Fruit fly (Drosophila melanogaster) whole organism, embryonic: ENCODE measurements around the gene CG42674.

ENCODE experiments used
- Adf1 ChIP-seq: fragments of 200-800 bp; sonication (Bioruptor generic); IDR thresholded peaks from 2 replicates; pipeline ENCODE4 v1.3.6; 2022; ENCODE audit warnings: missing biosample characterization, missing genetic modification characterization
- CG10267 ChIP-seq: fragments of 200-800 bp; sonication (Bioruptor generic); optimal IDR thresholded peaks from 2 replicates; lab custom pipeline; 2018; ENCODE audit warnings: missing biosample characterization, mild to moderate bottlenecking, missing genetic modification characterization, moderate library complexity
- CG10274 ChIP-seq: fragments of 200-800 bp; sonication (Bioruptor generic); optimal IDR thresholded peaks from 3 replicates; lab custom pipeline; 2017; ENCODE audit warnings: missing biosample characterization, mild to moderate bottlenecking, missing genetic modification characterization
- CG10431 ChIP-seq: fragments of 200-800 bp; sonication (Bioruptor generic); optimal IDR thresholded peaks from 3 replicates; lab custom pipeline; 2018; ENCODE audit warnings: missing biosample characterization, mild to moderate bottlenecking, missing genetic modification characterization
- CG10959 ChIP-seq: fragments of 200-800 bp; sonication (Bioruptor generic); IDR thresholded peaks from 2 replicates; pipeline ENCODE4 v1.3.6; 2022; ENCODE audit warnings: missing biosample characterization, missing genetic modification characterization
- CG11247 ChIP-seq: fragments of 200-800 bp; sonication (Bioruptor generic); IDR thresholded peaks from 2 replicates; pipeline ENCODE4 v1.3.6; 2022; ENCODE audit warnings: missing biosample characterization, missing genetic modification characterization
- CG12769 ChIP-seq: fragments of 200-800 bp; sonication (Bioruptor generic); optimal IDR thresholded peaks from 2 replicates; lab custom pipeline; 2019; ENCODE audit warnings: missing biosample characterization, mild to moderate bottlenecking, missing genetic modification characterization, moderate library complexity
- CG12942 ChIP-seq: fragments of 200-800 bp; sonication (Bioruptor generic); optimal IDR thresholded peaks from 3 replicates; lab custom pipeline; 2016; ENCODE audit warnings: missing biosample characterization, missing genetic modification characterization
- CG15073 ChIP-seq: fragments of 200-800 bp; sonication (Bioruptor generic); optimal IDR thresholded peaks from 2 replicates; lab custom pipeline; 2016; ENCODE audit warnings: missing biosample characterization, missing genetic modification characterization
- CG2678 ChIP-seq: fragments of 200-800 bp; sonication (Bioruptor generic); optimal IDR thresholded peaks from 3 replicates; lab custom pipeline; 2019; ENCODE audit warnings: missing biosample characterization, mild to moderate bottlenecking, missing genetic modification characterization, moderate library complexity
- CG30020 ChIP-seq: fragments of 200-800 bp; optimal IDR thresholded peaks from 2 replicates; lab custom pipeline; 2019; ENCODE audit warnings: missing biosample characterization, mild to moderate bottlenecking, missing genetic modification characterization, moderate library complexity
- CG32532 ChIP-seq: fragments of 200-800 bp; sonication (Bioruptor generic); IDR thresholded peaks from 2 replicates; pipeline ENCODE4 v1.3.6; 2022; ENCODE audit warnings: missing biosample characterization, missing genetic modification characterization
- CG32772 ChIP-seq: fragments of 200-800 bp; sonication (Bioruptor generic); IDR thresholded peaks from 2 replicates; pipeline ENCODE4 v1.3.6; 2022; ENCODE audit warnings: missing biosample characterization, missing genetic modification characterization
- CG3281 ChIP-seq: fragments of 200-800 bp; sonication (Bioruptor generic); optimal IDR thresholded peaks from 3 replicates; lab custom pipeline; 2017; ENCODE audit warnings: missing biosample characterization, mild to moderate bottlenecking, missing genetic modification characterization
- CG3407 ChIP-seq: fragments of 200-800 bp; sonication (Bioruptor generic); optimal IDR thresholded peaks from 2 replicates; lab custom pipeline; 2018; ENCODE audit warnings: missing biosample characterization, mild to moderate bottlenecking, missing genetic modification characterization
- CG4854 ChIP-seq: fragments of 200-800 bp; sonication (Bioruptor generic); optimal IDR thresholded peaks from 2 replicates; lab custom pipeline; 2016; ENCODE audit warnings: missing biosample characterization, missing genetic modification characterization, inconsistent platforms
- CG6254 ChIP-seq: fragments of 200-800 bp; sonication (Bioruptor generic); optimal IDR thresholded peaks from 3 replicates; lab custom pipeline; 2017; ENCODE audit warnings: mild to moderate bottlenecking, missing biosample characterization, missing genetic modification reagents, missing genetic modification characterization
- CG7357 ChIP-seq: fragments of 200-800 bp; sonication (Bioruptor generic); IDR thresholded peaks from 3 replicates; pipeline ENCODE4 v1.3.6; 2022; ENCODE audit warnings: missing biosample characterization, missing genetic modification characterization
- CG9437 ChIP-seq: fragments of 200-800 bp; sonication (Bioruptor generic); optimal IDR thresholded peaks from 2 replicates; lab custom pipeline; 2018; ENCODE audit warnings: missing biosample characterization, mild to moderate bottlenecking, missing genetic modification characterization
- CG9932 ChIP-seq: fragments of 200-800 bp; sonication (Bioruptor generic); IDR thresholded peaks from 2 replicates; pipeline ENCODE4 v1.3.6; 2022; ENCODE audit warnings: missing biosample characterization, missing genetic modification characterization
- CTCF ChIP-seq: fragments of 200-800 bp; sonication (Bioruptor generic); optimal IDR thresholded peaks from 2 replicates; lab custom pipeline; 2017; ENCODE audit warnings: missing biosample characterization, mild to moderate bottlenecking, missing genetic modification characterization, moderate library complexity
- Doc3 ChIP-seq: fragments of 200-800 bp; sonication (Bioruptor generic); IDR thresholded peaks from 3 replicates; pipeline ENCODE4 v1.3.6; 2022; ENCODE audit warnings: missing biosample characterization, missing genetic modification characterization; ENCODE audit not compliant: partially characterized antibody
- Dp ChIP-seq: fragments of 200-800 bp; sonication (Bioruptor generic); optimal IDR thresholded peaks from 2 replicates; lab custom pipeline; 2018; ENCODE audit warnings: missing biosample characterization, mild to moderate bottlenecking, missing genetic modification characterization, moderate library complexity
- ERR ChIP-seq: fragments of 200-800 bp; sonication (Bioruptor generic); optimal IDR thresholded peaks from 2 replicates; lab custom pipeline; 2016; ENCODE audit warnings: missing biosample characterization, missing genetic modification characterization
- HLHmδ ChIP-seq: fragments of 200-800 bp; sonication (Bioruptor generic); optimal IDR thresholded peaks from 2 replicates; lab custom pipeline; 2018; ENCODE audit warnings: missing biosample characterization, mild to moderate bottlenecking, missing genetic modification characterization, moderate library complexity
- MBD-R2 ChIP-seq: fragments of 200-800 bp; sonication (Bioruptor generic); IDR thresholded peaks from 2 replicates; pipeline ENCODE4 v1.3.6; 2022; ENCODE audit warnings: missing biosample characterization, missing genetic modification characterization
- Mrtf ChIP-seq: fragments of 200-800 bp; sonication (Bioruptor generic); IDR thresholded peaks from 3 replicates; pipeline ENCODE4 v1.3.6; 2022; ENCODE audit warnings: missing biosample characterization, missing genetic modification characterization
- Neu2 ChIP-seq: fragments of 200-800 bp; sonication (Bioruptor generic); optimal IDR thresholded peaks from 3 replicates; lab custom pipeline; 2016; ENCODE audit warnings: missing biosample characterization, missing genetic modification characterization, borderline replicate concordance
- Nf-YA ChIP-seq: fragments of 200-800 bp; sonication (Bioruptor generic); IDR thresholded peaks from 2 replicates; pipeline ENCODE4 v1.3.6; 2022; ENCODE audit warnings: missing biosample characterization, missing genetic modification characterization
- Oaz ChIP-seq: fragments of 200-800 bp; sonication (Bioruptor generic); IDR thresholded peaks from 2 replicates; pipeline ENCODE4 v1.3.6; 2022; ENCODE audit warnings: missing biosample characterization, missing genetic modification characterization
- Oli ChIP-seq: fragments of 200-800 bp; sonication (Bioruptor generic); optimal IDR thresholded peaks from 2 replicates; lab custom pipeline; 2018; ENCODE audit warnings: missing biosample characterization, mild to moderate bottlenecking, missing genetic modification characterization, moderate library complexity
- Ravus ChIP-seq: fragments of 200-800 bp; sonication (Bioruptor generic); IDR thresholded peaks from 2 replicates; pipeline ENCODE4 v1.3.6; 2022; ENCODE audit warnings: missing biosample characterization, missing genetic modification characterization
- Trl ChIP-seq, 3 experiments: fragments of >200 bp in 2 of 3; fragments of 200-800 bp in 1 of 3; sonication (Bioruptor generic) in 1 of 3; optimal IDR thresholded peaks; 2 replicates in 1 of 3; 3 replicates in 2 of 3; lab custom pipeline; 2016 to 2017; ENCODE audit warnings: missing biosample characterization in 1 of 3, missing genetic modification characterization in 1 of 3
- Usf ChIP-seq: fragments of 200-800 bp; sonication (Bioruptor generic); optimal IDR thresholded peaks from 2 replicates; lab custom pipeline; 2017; ENCODE audit warnings: missing genotype, missing biosample characterization, missing genetic modification characterization
- bab2 ChIP-seq: fragments of 200-800 bp; sonication (Bioruptor generic); optimal IDR thresholded peaks from 2 replicates; lab custom pipeline; 2016; ENCODE audit warnings: missing biosample characterization, missing genetic modification characterization
- crp ChIP-seq, 2 experiments: fragments of 200-800 bp; sonication (Bioruptor generic); optimal IDR thresholded peaks; 2 replicates in 1 of 2; 3 replicates in 1 of 2; lab custom pipeline; 2017; ENCODE audit warnings: missing biosample characterization in 2 of 2, missing genetic modification characterization in 2 of 2, mild to moderate bottlenecking in 1 of 2, moderate library complexity in 1 of 2
- gfzf ChIP-seq: fragments of 200-800 bp; sonication (Bioruptor generic); optimal IDR thresholded peaks from 2 replicates; lab custom pipeline; 2016; ENCODE audit warnings: missing biosample characterization, mild to moderate bottlenecking, missing genetic modification characterization, moderate library complexity
- grau ChIP-seq: fragments of 200-800 bp; optimal IDR thresholded peaks from 3 replicates; lab custom pipeline; 2019; ENCODE audit warnings: missing biosample characterization, mild to moderate bottlenecking, missing genetic modification characterization, moderate library complexity
- insv ChIP-seq, 2 experiments: fragments of 200-800 bp; sonication (Bioruptor generic); optimal IDR thresholded peaks; 3 replicates each; lab custom pipeline; 2016 to 2018; ENCODE audit warnings: missing biosample characterization in 2 of 2, missing genetic modification characterization in 2 of 2
- jigr1 ChIP-seq: fragments of 200-800 bp; sonication (Bioruptor generic); IDR thresholded peaks from 3 replicates; pipeline ENCODE4 v1.3.6; 2022; ENCODE audit warnings: missing biosample characterization, missing genetic modification characterization
- klu ChIP-seq: fragments of 200-800 bp; sonication (Bioruptor generic); IDR thresholded peaks from 2 replicates; pipeline ENCODE4 v1.3.6; 2022; ENCODE audit warnings: missing biosample characterization, missing genetic modification characterization
- pan ChIP-seq, 4 experiments: fragments of >200 bp in 3 of 4; fragments of 200-800 bp in 1 of 4; sonication (Bioruptor generic) in 1 of 4; optimal IDR thresholded peaks in 3 of 4; IDR thresholded peaks in 1 of 4; 2 replicates each; pipeline versions ENCODE4 v1.3.6 to Lab custom; 2017 to 2022; ENCODE audit warnings: missing biosample characterization in 2 of 4, missing genetic modification characterization in 2 of 4, mixed read lengths in 1 of 4
- phol ChIP-seq: fragments of 200-800 bp; sonication (Bioruptor generic); optimal IDR thresholded peaks from 3 replicates; lab custom pipeline; 2018; ENCODE audit warnings: missing biosample characterization, mild to moderate bottlenecking, missing genetic modification characterization, moderate library complexity
- pum ChIP-seq: fragments of 200-800 bp; sonication (Bioruptor generic); optimal IDR thresholded peaks from 2 replicates; lab custom pipeline; 2016; ENCODE audit warnings: missing biosample characterization, missing genetic modification characterization
- tup ChIP-seq: fragments of 200-800 bp; sonication (Bioruptor generic); optimal IDR thresholded peaks from 2 replicates; lab custom pipeline; 2016; ENCODE audit warnings: missing biosample characterization, mild to moderate bottlenecking, missing genetic modification characterization, moderate library complexity
- unc-4 ChIP-seq: fragments of 200-800 bp; sonication (Bioruptor generic); IDR thresholded peaks from 2 replicates; pipeline ENCODE4 v1.3.6; 2022; ENCODE audit warnings: missing biosample characterization, missing genetic modification characterization; ENCODE audit not compliant: partially characterized antibody
- vfl ChIP-seq: fragments of 200-800 bp; sonication (Bioruptor generic); optimal IDR thresholded peaks from 2 replicates; lab custom pipeline; 2016; ENCODE audit warnings: missing biosample characterization, missing genetic modification characterization

CG42674 gene

DNA sequence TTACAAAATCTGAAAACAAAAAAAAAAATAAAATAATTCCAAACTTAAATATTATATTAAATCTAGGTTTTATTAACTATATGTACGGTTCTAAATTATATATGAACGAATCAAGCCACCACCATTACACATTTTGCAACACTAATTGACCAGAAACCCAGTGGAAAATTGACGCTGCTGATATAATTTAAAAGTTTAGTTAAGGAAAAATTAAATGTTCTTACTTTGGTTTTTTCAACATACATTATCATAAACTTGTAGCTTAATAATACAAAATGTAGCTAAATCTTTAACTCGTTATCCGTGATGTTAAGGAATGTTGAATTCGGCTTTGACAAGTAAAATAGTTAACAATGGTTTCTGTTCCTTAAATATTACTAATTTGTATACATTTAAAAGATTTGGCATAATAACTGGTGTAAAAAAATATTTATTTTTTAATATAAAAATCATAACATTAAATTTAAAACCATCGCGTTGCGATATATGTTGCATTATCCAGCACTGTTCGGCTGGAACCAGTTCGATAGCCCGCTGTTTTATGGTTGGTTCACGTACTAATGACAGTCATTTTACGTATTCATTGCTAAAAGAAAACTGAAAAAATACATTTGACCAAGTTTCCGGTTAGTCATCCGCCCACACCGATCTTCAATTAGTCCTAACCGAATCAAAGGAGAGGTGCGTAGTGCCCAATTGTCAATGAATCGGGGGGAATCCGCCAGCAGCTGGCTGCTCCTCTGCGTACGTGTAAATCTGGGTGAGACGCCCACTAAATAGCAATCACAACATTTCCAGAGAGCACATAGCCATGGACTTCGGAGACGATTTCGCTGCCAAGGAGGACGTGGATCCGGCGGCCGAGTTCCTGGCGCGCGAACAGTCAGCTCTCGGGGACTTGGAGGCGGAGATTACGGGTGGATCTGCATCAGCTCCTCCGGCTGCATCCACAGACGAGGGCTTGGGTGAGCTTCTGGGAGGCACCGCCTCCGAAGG lies 44.2 kb upstream of the CG42674 start (continued):
- TF ChIP-seq Trl (optimal IDR thresholded peaks at IDR 0.05; lab: Kevin White, UChicago) = no peak
- TF ChIP-seq Trl (GFP tag; optimal IDR thresholded peaks at IDR 0.05; lab: Kevin White, UChicago) = no peak
- TF ChIP-seq CTCF (GFP tag; lab: Kevin White, UChicago) = no peak
- TF ChIP-seq vfl (GFP tag; lab: Kevin White, UChicago) = no peak
- TF ChIP-seq CG11247 (GFP tag; lab: Robert Waterston, UW) = peak; percentile 60
- TF ChIP-seq grau = peak; percentile 71
- TF ChIP-seq CG15073 (GFP tag; lab: Kevin White, UChicago) = no peak
- TF ChIP-seq CG2678 = peak; percentile 81
- no peak for TF ChIP-seq CG6254 (GFP tag; lab: Kevin White, UChicago)
- no peak for TF ChIP-seq CG10431 (GFP tag; lab: Kevin White, UChicago)
- TF ChIP-seq Oli (tag; lab: Kevin White, UChicago) = peak; percentile 58
- no peak for TF ChIP-seq CG3407 (GFP tag; lab: Kevin White, UChicago)
- TF ChIP-seq jigr1 (GFP tag; lab: Robert Waterston, UW) = peak; percentile 51; the same call in 2 of the 3 replicates
- no peak for TF ChIP-seq pan (optimal IDR thresholded peaks at IDR 0.05; lab: Kevin White, UChicago)
- TF ChIP-seq pan (GFP tag; optimal IDR thresholded peaks at IDR 0.05 in 1 of 2, IDR thresholded peaks at IDR 0.05 in 1 of 2) = peak in 1 of 2 experiments; percentile 68
- no peak for TF ChIP-seq ERR (GFP tag; lab: Kevin White, UChicago)
- TF ChIP-seq Ravus (GFP tag; lab: Robert Waterston, UW) = no peak
- peak in 1 of 2 experiments; percentile 23 for TF ChIP-seq insv (GFP tag; optimal IDR thresholded peaks at IDR 0.05; lab: Kevin White, UChicago)
- peak; percentile 85 for TF ChIP-seq CG9932 (GFP tag; lab: Robert Waterston, UW)
- TF ChIP-seq Neu2 = peak; percentile 55
- TF ChIP-seq Usf (GFP tag; lab: Kevin White, UChicago) = no peak
- no peak; the same call in 1 of the 2 replicates for TF ChIP-seq Adf1
- TF ChIP-seq CG9437 = peak; percentile 97
- peak; percentile 13 for TF ChIP-seq CG12942 (GFP tag; lab: Kevin White, UChicago)
- no peak for TF ChIP-seq pum (GFP tag; lab: Kevin White, UChicago)
- no peak for TF ChIP-seq bab2 (GFP tag; lab: Kevin White, UChicago)
- no peak for TF ChIP-seq CG4854 (GFP tag; lab: Kevin White, UChicago)
- TF ChIP-seq CG7357 (GFP tag; lab: Robert Waterston, UW) = no peak; the same call in 2 of the 3 replicates
- no peak for TF ChIP-seq HLHmδ (GFP tag; lab: Kevin White, UChicago)
- peak; percentile 68 for TF ChIP-seq phol (tag; lab: Kevin White, UChicago)
- no peak for TF ChIP-seq Dp (GFP tag; lab: Kevin White, UChicago)
- peak; percentile 30; the same call in 1 of the 2 replicates for TF ChIP-seq Oaz (GFP tag; lab: Robert Waterston, UW)
- TF ChIP-seq crp (GFP tag; optimal IDR thresholded peaks at IDR 0.05; lab: Kevin White, UChicago) = peak in 1 of 2 experiments; percentile 28
- TF ChIP-seq CG32772 (GFP tag; lab: Robert Waterston, UW) = peak; percentile 56
- TF ChIP-seq CG10267 (tag; lab: Kevin White, UChicago) = peak; percentile 81
- 0 out of 2 replicates have a peak, but pooled peaks have one; percentile 5 for TF ChIP-seq Nf-YA (GFP tag; lab: Robert Waterston, UW)
- TF ChIP-seq CG3281 (GFP tag; lab: Kevin White, UChicago) = peak; percentile 64
- no peak for TF ChIP-seq tup (GFP tag; lab: Kevin White, UChicago)
- TF ChIP-seq CG30020 = peak; percentile 15
- no peak for TF ChIP-seq CG10959 (GFP tag; lab: Robert Waterston, UW)
- no peak for TF ChIP-seq Mrtf (GFP tag; lab: Robert Waterston, UW)
- no peak for TF ChIP-seq klu
- no peak for TF ChIP-seq gfzf
- no peak for TF ChIP-seq CG10274 (GFP tag; lab: Kevin White, UChicago)
- TF ChIP-seq CG12769 (tag; lab: Kevin White, UChicago) = no peak
- peak; percentile 52 for TF ChIP-seq Doc3
- TF ChIP-seq unc-4 (GFP tag; lab: Robert Waterston, UW) = peak; percentile 69
- TF ChIP-seq MBD-R2 (GFP tag; lab: Robert Waterston, UW) = peak; percentile 44; the same call in 1 of the 2 replicates
- peak; percentile 46 for TF ChIP-seq CG32532
